Fruit fly (Drosophila melanogaster): Measurements from ENCODE around the gene nmo.

The nmo gene

DNA sequence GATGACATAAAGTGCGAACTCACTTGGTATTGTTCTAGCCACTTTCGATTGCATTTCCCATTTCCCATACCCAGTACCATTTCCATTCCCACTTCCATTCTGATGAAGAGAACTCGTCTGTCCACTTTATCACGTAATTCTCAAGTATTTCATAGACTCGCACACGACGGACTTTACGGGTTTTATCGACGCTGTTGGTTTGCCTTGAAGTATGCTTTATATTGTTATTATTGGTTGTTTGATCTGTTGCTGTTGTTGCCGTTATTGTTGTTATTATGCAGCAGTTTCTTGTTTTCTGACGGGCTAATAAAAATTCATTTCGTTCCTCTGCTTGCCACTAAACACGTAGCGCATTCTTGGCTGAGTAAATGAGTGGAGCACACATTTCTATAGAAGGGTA is 26.3 kb upstream of the nmo start:
- TF ChIP-seq CG8478 (optimal IDR thresholded peaks at IDR 0.05): no peak
- TF ChIP-seq CTCF (optimal IDR thresholded peaks at IDR 0.05): no peak

DNA sequence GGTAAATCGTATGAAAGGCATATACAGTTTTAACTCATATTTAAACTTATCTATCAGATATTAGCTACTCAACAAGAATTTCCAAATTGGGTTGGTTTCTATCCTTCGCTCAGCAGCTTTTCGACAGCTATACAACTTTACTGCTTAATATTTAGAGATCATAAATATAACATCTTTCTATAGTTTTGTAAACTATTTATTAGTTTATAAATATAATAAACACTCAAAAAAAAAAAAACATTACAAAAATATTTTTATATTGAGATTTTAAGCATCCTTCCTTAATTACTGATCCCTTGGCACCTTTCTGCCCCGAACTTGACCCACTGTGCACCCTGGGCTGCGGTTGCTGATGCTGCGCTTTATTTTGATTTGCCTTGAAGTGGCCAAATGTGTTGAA is 25.9 kb upstream of the nmo start:
- TF ChIP-seq CTCF (optimal IDR thresholded peaks at IDR 0.05) (no peak), CG8478 (optimal IDR thresholded peaks at IDR 0.05) (no peak)

DNA sequence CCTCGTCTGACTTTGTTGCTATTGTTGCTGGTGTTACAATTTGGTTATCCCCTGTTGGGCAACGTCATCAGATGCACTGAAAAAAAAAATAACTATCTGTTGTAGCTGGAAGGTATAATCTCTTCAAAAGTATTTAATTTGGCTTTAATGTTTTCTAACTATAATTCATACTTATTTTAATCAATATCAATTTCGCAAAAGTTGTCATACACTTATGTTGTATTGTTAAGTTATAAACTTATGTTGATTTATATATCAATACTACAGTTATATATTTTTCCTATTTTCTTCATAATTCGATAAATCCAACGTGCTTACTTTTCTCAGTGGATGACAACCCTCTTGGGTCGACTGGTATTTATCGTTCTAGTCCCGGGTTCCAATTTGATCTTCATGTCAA is 25.1 kb upstream of the nmo start:
- no peak for TF ChIP-seq CG8478 (optimal IDR thresholded peaks at IDR 0.05)
- TF ChIP-seq CTCF (optimal IDR thresholded peaks at IDR 0.05): no peak

DNA sequence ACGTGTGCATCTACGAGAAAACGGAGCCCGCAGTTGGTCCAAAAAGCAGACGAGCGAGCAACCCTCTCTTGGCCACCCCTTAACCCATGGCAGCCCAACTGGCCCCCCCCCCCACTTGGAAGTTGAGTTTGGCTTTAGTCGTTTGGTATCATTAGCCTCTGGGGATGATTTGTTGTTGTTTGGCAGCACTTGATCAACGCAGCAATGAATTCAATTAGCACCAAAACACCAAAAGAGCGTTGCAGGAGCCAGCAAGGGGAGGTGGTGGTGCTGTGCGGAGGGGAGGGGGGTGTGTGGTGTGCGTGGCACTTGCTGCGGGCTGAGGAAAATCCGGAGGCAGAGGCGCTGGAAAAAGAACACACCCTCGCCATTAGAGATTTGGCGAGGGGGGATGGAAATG is 23.9 kb upstream of the nmo start:
- TF ChIP-seq CG8478 (optimal IDR thresholded peaks at IDR 0.05) (no peak), CTCF (optimal IDR thresholded peaks at IDR 0.05) (no peak)

DNA sequence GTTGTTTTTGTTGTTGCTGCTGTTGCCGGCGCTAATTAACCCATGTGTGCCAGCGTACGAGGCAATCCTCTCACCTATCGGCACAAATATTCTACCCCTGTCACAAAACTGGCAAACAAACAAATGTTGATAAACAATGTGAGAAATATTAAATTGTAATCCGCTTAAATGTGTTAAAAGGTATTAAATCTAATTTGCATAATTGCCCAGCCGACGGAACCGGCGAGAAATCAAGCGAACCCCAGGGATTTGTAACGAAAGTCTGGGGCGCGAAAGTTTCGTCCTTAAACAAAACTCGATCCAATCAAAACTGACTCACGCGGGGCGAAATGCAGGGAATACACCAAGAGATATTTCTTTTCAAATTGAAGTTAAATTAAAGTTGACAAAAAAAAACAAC is 22.1 kb upstream of the nmo start:
- TF ChIP-seq CTCF (optimal IDR thresholded peaks at IDR 0.05) (no peak), CG8478 (optimal IDR thresholded peaks at IDR 0.05) (no peak)

DNA sequence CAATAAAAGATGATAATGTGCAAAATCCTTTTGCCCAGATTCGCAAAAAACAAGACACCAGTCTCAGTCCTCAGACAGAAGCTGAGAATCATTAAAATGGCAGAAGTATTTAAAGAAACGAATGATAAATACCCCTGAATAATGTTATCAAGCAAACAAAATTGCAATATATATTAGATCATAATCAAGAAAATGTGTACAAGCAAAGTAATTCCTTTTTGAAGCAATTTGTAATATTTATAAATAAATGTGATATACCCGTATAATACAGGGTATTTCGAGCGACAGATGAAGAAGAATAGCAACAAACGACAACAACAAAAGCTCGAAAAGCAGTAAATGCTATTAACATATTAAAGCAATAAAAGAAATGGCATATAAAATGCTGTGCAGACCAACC is 20.8 kb upstream of the nmo start:
- no peak for TF ChIP-seq CG8478 (optimal IDR thresholded peaks at IDR 0.05)

DNA sequence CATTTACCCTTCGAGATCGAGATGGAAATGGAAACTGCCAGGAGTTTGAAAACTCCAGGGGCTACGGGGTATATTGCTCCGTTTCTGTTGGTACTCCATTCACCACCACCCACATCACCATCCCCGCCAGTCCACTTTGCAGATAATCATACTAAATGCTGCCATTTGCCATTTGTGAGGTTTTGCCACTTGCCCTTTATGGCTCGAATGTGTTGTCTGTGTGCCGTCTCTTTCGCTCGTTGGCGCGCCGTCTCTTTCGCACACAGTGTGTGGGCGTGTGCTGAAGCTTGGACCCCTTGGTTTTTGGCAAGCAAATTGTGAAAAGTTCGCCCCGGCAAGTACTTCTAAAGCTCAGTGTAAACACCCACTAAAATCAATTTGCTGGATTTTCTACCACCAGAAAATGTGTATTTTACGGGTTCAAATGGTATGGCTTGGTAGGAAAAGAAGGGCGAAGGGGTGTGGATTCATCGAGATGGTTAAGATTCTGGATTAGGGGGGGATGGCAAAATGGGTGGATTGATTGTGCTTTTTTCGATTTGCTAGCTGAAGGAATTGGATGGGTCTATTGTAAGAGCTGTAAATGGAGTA is 20.2 kb upstream of the nmo start:
- TF ChIP-seq CTCF (optimal IDR thresholded peaks at IDR 0.05): no peak
- no peak for TF ChIP-seq CG8478 (optimal IDR thresholded peaks at IDR 0.05)

DNA sequence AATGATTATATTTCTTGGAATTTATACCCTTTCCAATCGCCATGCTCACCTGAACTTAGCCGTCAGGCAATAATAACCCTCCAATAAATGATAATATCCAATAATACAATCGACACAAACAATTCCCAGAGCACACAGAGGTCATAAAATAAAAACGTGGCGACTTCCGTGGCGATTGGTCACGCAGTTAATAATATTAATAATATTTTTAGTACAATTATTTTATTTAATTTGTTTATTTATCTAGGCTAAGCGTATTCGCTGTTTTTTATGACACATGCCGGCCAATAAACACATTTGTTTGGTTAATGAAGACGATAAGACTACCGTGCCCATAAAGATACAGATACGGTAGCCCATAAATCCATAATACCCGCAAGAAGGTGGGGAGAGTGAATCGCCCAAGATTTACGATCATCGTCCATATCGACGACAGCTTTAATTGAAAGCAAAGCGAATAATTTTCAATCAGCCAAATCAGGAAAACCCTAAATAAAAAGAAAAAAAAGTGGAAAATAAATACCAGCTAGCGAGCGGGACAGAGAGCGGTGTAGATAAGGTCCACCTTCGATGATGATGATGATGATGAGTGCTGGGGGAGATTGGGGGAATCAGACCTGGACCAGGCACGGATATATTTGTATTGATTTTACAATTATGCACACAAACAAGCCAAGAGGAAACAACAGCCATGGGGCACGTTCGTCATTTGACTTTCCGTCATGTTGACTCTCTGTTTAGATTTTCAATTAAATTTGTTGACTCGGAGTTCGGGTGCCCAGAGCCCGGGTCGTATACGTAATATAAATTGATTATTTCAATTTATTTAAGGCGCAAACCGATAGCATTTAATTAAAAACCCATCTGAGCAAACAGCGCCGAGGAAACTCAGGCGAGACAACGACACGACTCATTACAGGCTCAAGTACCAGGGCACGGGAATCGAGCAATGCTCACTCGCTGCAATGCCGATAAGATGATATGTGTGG is 17.8 kb upstream of the nmo start:
- TF ChIP-seq CTCF (optimal IDR thresholded peaks at IDR 0.05) (no peak), CG8478 (optimal IDR thresholded peaks at IDR 0.05) (no peak)

DNA sequence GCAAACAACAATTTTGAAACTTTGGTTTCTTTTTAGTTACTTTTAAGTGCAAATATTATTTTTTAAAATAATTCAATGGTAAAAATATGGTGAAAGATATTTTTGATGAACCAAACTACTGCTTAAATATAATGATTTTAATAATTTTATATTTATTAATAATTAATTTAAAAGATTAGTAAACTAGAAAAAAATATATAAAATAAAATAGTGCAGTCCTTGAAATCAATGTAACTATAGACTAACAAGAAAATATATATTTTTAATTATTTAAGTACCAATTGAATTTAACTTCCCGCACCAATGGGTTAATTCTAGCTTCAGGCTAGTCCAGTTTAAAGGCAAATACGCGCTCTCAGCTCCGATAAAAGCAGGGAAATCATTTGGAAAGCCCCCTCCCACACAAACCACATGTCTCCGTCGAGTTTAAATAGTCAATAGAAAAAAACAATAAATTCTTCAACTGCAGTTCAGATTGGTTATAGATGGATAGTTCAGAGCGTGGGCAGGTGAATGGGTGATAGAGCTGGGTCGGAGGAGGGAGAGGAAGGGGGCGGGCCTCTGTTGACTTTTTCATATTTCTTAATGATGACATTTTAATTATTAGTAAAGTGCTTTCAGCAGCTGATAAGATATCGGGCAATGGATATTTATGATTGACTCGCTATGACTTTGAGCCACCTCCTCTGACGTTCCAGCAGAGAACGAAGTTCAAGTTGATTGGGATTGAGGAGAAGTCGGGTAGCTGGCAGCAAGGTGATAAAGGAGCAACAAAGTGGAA is 16.7 kb upstream of the nmo start:
- no peak for TF ChIP-seq CG8478 (optimal IDR thresholded peaks at IDR 0.05)
- TF ChIP-seq CTCF (optimal IDR thresholded peaks at IDR 0.05): no peak

DNA sequence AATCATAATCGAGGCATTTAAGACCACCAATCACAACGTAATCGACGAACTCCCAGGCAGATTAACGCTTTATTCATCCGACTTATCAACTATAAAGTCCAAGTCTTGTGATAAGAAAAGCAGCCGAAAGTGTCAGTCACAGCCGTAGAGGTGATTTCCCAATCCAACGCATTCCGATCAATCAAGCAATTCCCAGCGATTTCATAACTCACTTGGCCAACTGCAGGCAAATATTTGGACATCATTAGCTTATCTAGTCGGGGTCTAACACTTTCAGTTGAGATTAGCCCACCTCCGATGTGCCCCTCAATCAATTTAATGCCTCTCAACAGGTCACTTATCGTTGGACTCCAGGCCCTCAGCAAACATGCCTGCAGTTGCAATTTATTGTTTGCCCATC is 15.8 kb upstream of the nmo start:
- TF ChIP-seq CG8478 (optimal IDR thresholded peaks at IDR 0.05) (no peak), CTCF (optimal IDR thresholded peaks at IDR 0.05) (no peak)

DNA sequence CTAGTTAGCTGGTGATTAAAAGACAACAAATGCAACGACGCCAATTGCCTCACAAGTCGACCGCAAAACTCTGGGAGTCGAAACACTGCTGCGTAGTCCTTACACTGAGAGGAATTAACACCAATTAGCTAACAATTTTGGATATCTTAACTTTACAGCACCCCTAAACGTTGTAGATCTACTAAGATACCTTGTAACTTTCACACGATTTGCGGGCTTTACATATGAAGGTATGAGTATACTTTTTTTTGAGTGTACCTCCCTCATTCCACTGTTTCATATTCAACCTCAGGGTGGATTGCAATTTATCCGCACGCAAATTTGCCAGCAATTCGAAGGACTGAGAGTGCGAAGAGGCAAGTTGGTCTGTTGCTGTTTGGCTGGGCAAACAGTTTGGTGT is 15.3 kb upstream of the nmo start:
- TF ChIP-seq CTCF (optimal IDR thresholded peaks at IDR 0.05) (no peak), CG8478 (optimal IDR thresholded peaks at IDR 0.05) (no peak)

DNA sequence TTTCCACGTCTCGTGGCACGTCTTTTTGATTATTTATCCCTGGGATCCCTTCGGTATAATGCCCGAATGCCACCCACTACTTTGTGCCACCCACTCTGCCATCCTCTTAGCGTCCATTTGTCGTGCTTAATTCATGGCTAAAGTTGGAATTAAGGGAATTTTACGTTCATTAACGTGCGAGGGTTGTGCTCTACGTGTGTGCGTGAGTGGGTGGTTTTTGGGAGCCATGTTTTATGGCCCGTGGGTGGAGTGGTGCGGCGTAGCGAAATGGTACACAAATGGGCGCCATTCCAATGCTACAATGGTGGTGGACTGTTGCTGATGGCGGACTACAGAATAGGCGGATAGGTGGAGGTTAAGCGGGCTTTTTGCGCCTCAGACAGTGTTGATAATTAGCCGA is 11.6 kb upstream of the nmo start:
- TF ChIP-seq CG8478 (optimal IDR thresholded peaks at IDR 0.05): no peak
- TF ChIP-seq CTCF (optimal IDR thresholded peaks at IDR 0.05): no peak

DNA sequence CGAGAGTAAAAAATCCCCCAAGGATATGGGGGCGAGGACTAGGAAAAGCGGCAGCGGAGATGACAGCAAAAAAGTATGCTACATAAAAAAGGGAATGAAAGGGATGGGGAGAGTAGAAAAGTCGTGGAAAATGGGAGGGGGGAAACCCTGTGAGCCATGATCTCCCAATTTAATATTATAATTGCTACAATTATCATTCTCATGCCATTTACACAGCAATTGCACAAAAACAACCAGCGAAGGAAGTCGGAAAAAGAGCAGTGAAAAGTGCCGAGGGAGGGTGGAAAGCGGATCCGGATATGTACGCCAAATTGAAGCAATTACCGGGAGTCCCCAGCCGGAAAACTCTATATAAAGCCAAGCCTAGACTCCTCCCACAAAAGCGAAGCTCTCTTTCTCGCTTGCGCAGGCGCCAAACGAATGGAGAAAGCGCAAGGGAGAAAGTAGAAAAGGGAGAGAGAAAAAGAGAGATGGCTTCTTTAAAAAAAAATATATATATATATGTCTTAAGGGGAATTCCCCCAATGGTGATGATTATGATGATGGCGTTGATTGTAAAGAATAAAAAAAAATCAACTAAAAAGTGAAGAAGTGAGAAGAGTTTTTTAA is 10.3 kb upstream of the nmo start:
- TF ChIP-seq CG8478 (optimal IDR thresholded peaks at IDR 0.05) (no peak), CTCF (optimal IDR thresholded peaks at IDR 0.05) (no peak)

DNA sequence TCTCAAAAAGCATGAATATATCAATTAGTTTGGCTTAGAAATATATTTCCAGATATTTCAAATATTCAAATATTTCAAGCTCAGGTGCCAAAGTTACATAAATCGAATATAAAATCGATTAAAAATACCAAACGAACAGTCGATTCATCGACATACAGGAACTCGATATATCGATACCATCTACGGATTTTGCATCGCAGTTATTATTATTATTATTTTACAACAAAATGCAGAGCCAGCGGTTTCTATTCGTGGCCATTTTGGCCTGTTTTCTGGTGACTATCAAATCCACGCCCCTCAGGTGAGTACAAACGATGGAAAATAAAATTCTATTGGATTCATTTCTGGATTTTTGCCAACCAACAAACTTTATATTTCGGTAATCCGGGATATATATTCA is 8.4 kb upstream of the nmo start, which contains the start of gene RNaseX25:
Gene RNaseX25 (plus strand): TSS at position 147 of the 400 bp plus-strand sequence.
- no peak for TF ChIP-seq CG8478 (optimal IDR thresholded peaks at IDR 0.05)
- no peak for TF ChIP-seq CTCF (optimal IDR thresholded peaks at IDR 0.05)

DNA sequence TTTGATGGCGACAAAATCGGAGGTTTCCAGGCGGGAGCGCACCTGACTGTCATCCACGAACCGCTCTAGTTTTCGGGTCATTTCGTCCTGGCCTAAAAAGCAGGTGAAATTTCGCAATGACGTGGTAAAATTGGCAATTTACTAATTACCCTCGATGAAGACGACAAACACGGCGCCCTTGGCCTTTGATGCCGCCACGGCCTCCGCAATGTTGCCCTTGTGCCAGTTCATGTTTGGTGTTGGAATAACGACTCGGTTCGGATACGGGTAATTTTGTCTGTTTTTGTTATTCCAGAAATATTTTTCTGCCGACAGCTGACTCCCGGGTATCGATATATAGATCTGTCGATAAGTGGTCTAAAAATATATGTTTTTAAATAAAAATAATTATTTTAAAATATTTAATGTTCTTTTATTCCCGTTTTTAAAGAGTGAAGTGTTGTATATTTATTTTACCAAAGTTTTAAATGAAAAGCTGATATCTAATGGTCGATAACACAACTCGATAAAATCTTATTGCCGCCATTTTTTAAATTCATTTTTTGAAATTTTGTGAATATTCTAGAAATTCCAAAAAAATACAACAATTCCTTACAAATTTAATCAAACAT is 4.1 kb upstream of the nmo start, which contains the start of gene CG8042:
Gene CG8042 (minus strand): TSS at position 321 of the 611 bp plus-strand sequence.
- TF ChIP-seq CG8478 (optimal IDR thresholded peaks at IDR 0.05) (no peak), CTCF (optimal IDR thresholded peaks at IDR 0.05) (no peak)
